Worm (Caenorhabditis elegans): ENCODE results near the gene K07F5.16.

ce11 chrIV:9852250-9852649 is 11.7 kb upstream of the K07F5.16 start, which contains the start of gene ssq-1:
- no peak for TF ChIP-seq nhr-90 (tag; optimal IDR thresholded peaks at IDR 0.05)
- TF ChIP-seq pha-4 (tag; optimal IDR thresholded peaks at IDR 0.05), result no peak
- no peak for TF ChIP-seq B0019.2 (GFP tag; conservative IDR thresholded peaks at IDR 0.05)
- TF ChIP-seq akir-1 (GFP tag; optimal IDR thresholded peaks at IDR 0.05), result no peak
- no peak for TF ChIP-seq unc-62 (GFP tag; optimal IDR thresholded peaks at IDR 0.05)
- no peak for TF ChIP-seq nfyb-1 (GFP tag; IDR thresholded peaks at IDR 0.05)
- no peak for TF ChIP-seq ama-1 (optimal IDR thresholded peaks at IDR 0.05)
- TF ChIP-seq ama-1 (GFP tag; optimal IDR thresholded peaks at IDR 0.05), result no peak
- no peak for TF ChIP-seq nhr-120 (GFP tag; IDR thresholded peaks at IDR 0.05)
- TF ChIP-seq aptf-2 (GFP tag; conservative IDR thresholded peaks at IDR 0.05), result no peak
- no peak for TF ChIP-seq ets-4 (GFP tag; optimal IDR thresholded peaks at IDR 0.05)
- no peak for TF ChIP-seq tlf-1 (GFP tag; optimal IDR thresholded peaks at IDR 0.05)
- no peak for TF ChIP-seq unc-130 (GFP tag; optimal IDR thresholded peaks at IDR 0.05)
- TF ChIP-seq hmg-1.2 (GFP tag; IDR thresholded peaks at IDR 0.05), result no peak

Data from whole organism, young adult.